Worm (Caenorhabditis elegans) whole organism, L4/young adult: ENCODE data around the gene hda-2.

Experiments used
- W03F9.2 ChIP-seq: fragments of 150-350 bp; optimal IDR thresholded peaks from 2 replicates; lab custom pipeline; 2014; ENCODE audit warnings: missing biosample characterization, missing genetic modification characterization
- dao-5 ChIP-seq: sonication (generic microtip); optimal IDR thresholded peaks from 2 replicates; lab custom pipeline; 2016; ENCODE audit warnings: missing genotype, missing genetic modification characterization, moderate library complexity, missing compliant biosample characterization
- him-1 ChIP-seq: sonication (generic microtip); optimal IDR thresholded peaks from 2 replicates; lab custom pipeline; 2016; ENCODE audit warnings: missing genotype, missing genetic modification reagents, missing genetic modification characterization, missing compliant biosample characterization

hda-2 gene

ce11 chrII:8039416-8039815 lies 17.1 kb upstream of the hda-2 start, which contains the start of the genes ubh-4 and algn-6:
ubh-4 (minus strand) TSS chrII:8039597.
algn-6 (plus strand) TSS chrII:8039802.
- peak; percentile 77 for TF ChIP-seq W03F9.2 (tag; lab: Kevin White, UChicago)
- TF ChIP-seq him-1 (tag; lab: Kevin White, UChicago): no peak
- TF ChIP-seq dao-5: no peak

DNA sequence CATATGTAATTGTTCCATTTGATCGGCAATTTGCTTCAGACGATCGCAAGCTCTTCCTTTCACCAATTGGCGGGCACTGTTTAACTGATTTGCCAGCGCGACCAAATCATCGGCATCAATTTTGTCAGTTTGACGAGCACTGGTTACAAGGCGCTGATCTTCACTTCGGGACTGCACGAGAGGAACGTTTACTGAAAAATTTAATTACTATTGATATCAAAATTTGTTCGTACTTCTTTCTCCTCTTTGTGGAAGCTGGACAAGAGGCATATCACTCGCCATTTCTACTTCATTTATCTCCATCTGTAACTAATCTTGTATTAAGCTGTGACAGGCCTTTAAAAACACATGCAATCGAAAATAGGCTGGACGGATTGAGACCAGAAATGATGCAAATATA lies 15.5 kb upstream of the hda-2 start, which contains the start of gene C08B11.9:
TSS of gene C08B11.9 (minus strand) at position 307 of the 400 bp plus-strand sequence.
- TF ChIP-seq dao-5 (no peak), him-1 (tag; lab: Kevin White, UChicago) (no peak), W03F9.2 (tag; lab: Kevin White, UChicago) (no peak)

- TF ChIP-seq him-1 (tag; lab: Kevin White, UChicago): no peak
- TF ChIP-seq dao-5: no peak
- TF ChIP-seq W03F9.2 (tag; lab: Kevin White, UChicago): no peak
Measured at ce11 chrII:8037246-8037645, 14.9 kb upstream of the hda-2 start, which contains the start of gene arp-6. arp-6 (minus strand) TSS chrII:8037346.

- TF ChIP-seq dao-5: no peak
- no peak for TF ChIP-seq W03F9.2 (tag; lab: Kevin White, UChicago)
- no peak for TF ChIP-seq him-1 (tag; lab: Kevin White, UChicago)
Measured at ce11 chrII:8035667-8036066, 13.3 kb upstream of the hda-2 start, which contains the start of gene sap-49. sap-49 (minus strand) TSS chrII:8035767.

- no peak for TF ChIP-seq W03F9.2 (tag; lab: Kevin White, UChicago)
- TF ChIP-seq him-1 (tag; lab: Kevin White, UChicago): no peak
- no peak for TF ChIP-seq dao-5
Measured at ce11 chrII:8034617-8035016, 12.3 kb upstream of the hda-2 start.

DNA sequence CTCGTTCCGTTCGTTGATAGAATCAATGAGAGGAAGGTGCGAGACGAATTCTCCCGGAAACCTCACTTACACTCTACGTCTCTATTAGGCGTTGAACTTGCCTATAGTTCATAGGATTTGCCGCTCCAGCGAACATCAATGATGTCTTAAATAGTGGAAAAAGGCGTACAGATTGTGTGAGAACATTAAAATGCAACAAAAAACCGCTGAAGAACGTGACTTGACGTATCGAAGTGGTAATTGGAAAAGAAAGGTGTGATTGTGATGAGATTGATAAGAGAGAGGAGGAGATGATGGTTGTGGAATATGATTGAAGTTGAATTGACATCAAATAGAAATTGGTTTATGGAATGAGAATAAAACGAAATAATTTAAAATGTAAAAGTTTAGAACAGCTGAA lies 11.6 kb upstream of the hda-2 start:
- TF ChIP-seq him-1 (tag; lab: Kevin White, UChicago) (no peak), W03F9.2 (tag; lab: Kevin White, UChicago) (no peak), dao-5 (no peak)

ce11 chrII:8032657-8033056 lies 10.3 kb upstream of the hda-2 start, which contains the start of gene nrf-6:
nrf-6 (minus strand) TSS chrII:8032708.
- TF ChIP-seq dao-5 (no peak), him-1 (tag; lab: Kevin White, UChicago) (no peak), W03F9.2 (tag; lab: Kevin White, UChicago) (no peak)

ce11 chrII:8028730-8029129 lies 6.4 kb upstream of the hda-2 start:
- TF ChIP-seq him-1 (tag; lab: Kevin White, UChicago) (no peak), dao-5 (no peak), W03F9.2 (tag; lab: Kevin White, UChicago) (no peak)

DNA sequence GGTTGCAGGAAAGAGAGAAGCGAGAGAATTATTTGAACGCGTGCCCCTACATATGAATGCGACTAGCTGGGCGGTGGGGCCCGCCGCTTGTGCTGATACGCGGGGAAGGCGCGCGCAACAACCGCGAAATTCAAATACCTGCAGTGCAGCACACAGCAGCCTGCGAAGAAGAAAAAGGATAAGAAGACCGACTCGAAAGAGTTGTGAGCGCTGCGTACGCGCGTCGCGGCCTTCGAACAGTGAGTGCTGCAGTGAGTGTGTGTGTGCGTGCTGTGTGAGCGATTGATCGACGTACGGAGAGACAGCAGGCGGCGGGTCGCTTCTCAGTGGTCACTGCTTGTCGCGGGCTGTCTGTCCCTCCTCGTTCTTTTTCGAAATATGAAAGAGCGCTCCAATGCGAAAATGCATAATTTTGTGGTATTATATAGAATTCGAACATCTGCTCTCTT lies 5.9 kb upstream of the hda-2 start:
- TF ChIP-seq him-1 (tag; lab: Kevin White, UChicago) (peak; percentile 93), dao-5 (peak; percentile 70), W03F9.2 (tag; lab: Kevin White, UChicago) (no peak)

DNA sequence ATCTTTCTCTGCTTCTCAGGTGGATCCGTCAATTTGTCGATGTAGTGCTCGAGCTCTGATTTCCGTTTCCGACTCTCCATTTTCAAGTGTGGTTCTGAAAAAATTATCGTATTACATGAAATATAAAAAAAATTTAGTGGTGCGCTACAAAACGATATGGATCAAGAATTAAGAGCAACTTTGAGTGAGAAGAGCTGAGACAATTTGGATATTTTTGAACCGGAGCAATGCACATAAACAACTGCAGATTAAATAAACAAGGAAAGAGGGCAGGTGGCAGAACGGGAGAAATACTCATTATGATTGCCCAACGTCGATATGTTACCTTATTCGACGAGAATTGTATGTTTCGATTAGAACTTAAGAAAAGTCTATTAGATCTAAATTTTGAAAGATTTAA lies 5.3 kb upstream of the hda-2 start, which contains the start of gene swsn-7:
TSS of gene swsn-7 (minus strand) at position 101 of the 400 bp plus-strand sequence.
- TF ChIP-seq dao-5: no peak
- no peak for TF ChIP-seq W03F9.2 (tag; lab: Kevin White, UChicago)
- no peak for TF ChIP-seq him-1 (tag; lab: Kevin White, UChicago)

ce11 chrII:8020580-8021044 lies 1.7 kb downstream of the hda-2 start:
- TF ChIP-seq W03F9.2 (tag; lab: Kevin White, UChicago) (no peak), dao-5 (no peak), him-1 (tag; lab: Kevin White, UChicago) (no peak)

DNA sequence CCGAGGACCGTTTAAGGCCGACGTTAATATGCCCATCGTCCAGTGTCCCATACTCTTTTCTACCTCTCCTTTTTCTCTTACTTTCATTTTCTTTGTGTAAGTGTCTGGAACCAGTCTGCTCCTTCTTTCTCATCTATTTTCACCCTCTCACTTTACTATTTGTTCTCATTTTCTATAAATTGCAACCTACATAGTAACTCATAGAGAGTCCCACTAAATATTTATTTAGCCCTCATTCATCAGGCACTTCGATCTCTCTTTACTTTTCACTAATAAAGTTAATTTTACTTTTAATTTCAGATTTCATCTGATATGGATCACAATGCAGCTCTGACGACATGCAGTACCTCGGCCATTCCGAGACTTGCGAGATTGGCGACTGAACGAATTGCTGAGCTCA lies 5.0 kb downstream of the hda-2 start, which contains the start of gene zyg-11:
TSS of gene zyg-11 (plus strand) at position 301 of the 400 bp plus-strand sequence.
- no peak for TF ChIP-seq him-1 (tag; lab: Kevin White, UChicago)
- TF ChIP-seq dao-5: no peak
- no peak for TF ChIP-seq W03F9.2 (tag; lab: Kevin White, UChicago)

DNA sequence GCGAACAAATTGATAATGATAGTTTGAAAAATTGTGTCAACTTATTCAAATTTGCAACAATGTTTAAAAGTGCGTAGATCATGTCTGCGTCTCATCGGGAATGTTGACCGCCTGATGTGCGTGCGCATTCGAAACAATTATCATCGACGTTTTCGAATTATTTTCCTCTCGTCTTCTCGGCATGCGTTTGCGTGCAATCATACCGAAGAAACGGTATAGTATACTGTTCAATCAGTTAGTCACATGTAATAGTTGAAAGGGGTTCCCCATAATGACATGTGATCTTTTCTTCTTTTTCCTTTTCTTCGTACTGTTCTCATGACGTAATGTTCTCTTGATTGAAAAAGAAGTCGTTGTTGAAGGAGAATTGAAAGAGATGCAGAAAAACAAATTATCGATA lies 5.6 kb downstream of the hda-2 start:
- TF ChIP-seq W03F9.2 (tag; lab: Kevin White, UChicago) (peak; percentile 34), dao-5 (peak; percentile 37), him-1 (tag; lab: Kevin White, UChicago) (no peak)

DNA sequence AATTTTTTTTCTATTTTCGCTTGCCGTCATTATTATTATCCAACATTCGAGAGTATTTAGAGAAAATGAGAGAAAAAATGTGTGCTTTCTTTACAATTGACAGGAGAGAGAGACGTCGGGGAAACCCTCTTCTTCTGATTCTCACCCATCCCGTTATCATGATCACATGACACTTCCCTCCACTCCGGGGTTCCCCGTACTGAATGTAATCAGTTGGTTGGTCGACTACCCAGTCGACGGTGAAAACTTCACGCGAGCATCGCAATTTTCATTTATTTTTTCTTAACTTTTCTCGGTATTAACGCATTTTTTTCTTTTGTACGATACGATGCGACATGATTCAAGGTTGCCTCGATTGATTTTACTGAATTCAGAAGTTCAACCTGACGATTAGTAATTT lies 6.2 kb downstream of the hda-2 start:
- TF ChIP-seq W03F9.2 (tag; lab: Kevin White, UChicago) (peak; percentile 58), dao-5 (no peak)

DNA sequence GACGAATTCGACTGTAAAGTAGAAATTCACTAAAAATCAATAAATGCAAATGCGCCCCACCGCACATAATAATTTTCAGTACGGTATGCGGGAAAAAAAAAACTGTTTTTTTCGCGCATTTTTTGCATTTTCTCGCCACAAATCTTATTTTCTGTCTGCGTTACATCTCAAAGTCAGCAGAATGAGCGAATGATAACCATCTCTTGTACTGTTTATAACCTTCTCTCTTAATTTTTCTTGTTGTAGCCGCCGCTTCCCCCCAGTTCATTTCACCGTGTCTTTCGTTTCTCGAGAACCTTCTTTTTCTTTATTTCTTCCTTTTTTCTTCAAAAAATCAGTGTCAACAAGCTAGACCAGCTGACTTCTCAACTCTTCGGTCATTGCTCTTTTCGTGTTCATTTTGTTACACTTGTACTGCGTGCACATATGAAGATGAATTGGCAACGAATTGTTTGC lies 6.8 kb downstream of the hda-2 start:
- TF ChIP-seq W03F9.2 (tag; lab: Kevin White, UChicago) (peak; percentile 29), him-1 (tag; lab: Kevin White, UChicago) (no peak)
